Worm (Caenorhabditis elegans): ENCODE data around the gene ubxn-5.

- TF ChIP-seq flt-1 (GFP tag; IDR thresholded peaks at IDR 0.05), result peak; percentile 38; the same call in 1 of the 2 replicates
- no peak for TF ChIP-seq tab-1 (GFP tag; IDR thresholded peaks at IDR 0.05)
- no peak for TF ChIP-seq klf-2 (GFP tag; conservative IDR thresholded peaks at IDR 0.05)
- peak; percentile 18 for TF ChIP-seq cog-1 (tag; optimal IDR thresholded peaks at IDR 0.05)
- no peak for TF ChIP-seq T22C8.4 (GFP tag; IDR thresholded peaks at IDR 0.05)
- TF ChIP-seq ztf-23 (GFP tag; IDR thresholded peaks at IDR 0.05), result 0 out of 2 replicates have a peak, but pooled peaks have one; percentile 38
- no peak for TF ChIP-seq ztf-29 (GFP tag; IDR thresholded peaks at IDR 0.05)
- TF ChIP-seq med-1 (GFP tag; optimal IDR thresholded peaks at IDR 0.05; ENCODE audit: insufficient read depth), result no peak
Observed at ce11 chrII:10200759-10201158, 33.5 kb downstream of the ubxn-5 start, which contains the start of gene arv-1.

Measured in whole organism, midembryonic.